Fruit fly (Drosophila melanogaster) whole organism, embryonic: ENCODE data around the gene Mks1.

Source experiments
- Abd-B ChIP-seq: fragments of 200-800 bp; sonication (Bioruptor generic); optimal IDR thresholded peaks from 2 replicates; lab custom pipeline; 2018; ENCODE audit warnings: missing biosample characterization, mild to moderate bottlenecking, missing genetic modification characterization, moderate library complexity
- Atf6 ChIP-seq: fragments of 200-800 bp; sonication (Bioruptor generic); IDR thresholded peaks from 2 replicates; pipeline ENCODE4 v1.3.6; 2022; ENCODE audit warnings: missing biosample characterization, missing genetic modification characterization
- B-H2 ChIP-seq: fragments of 200-800 bp; sonication (Bioruptor generic); optimal IDR thresholded peaks from 2 replicates; lab custom pipeline; 2018; ENCODE audit warnings: missing biosample characterization, mild to moderate bottlenecking, missing genetic modification characterization
- Blimp-1 ChIP-seq: fragments of 200-800 bp; sonication (Bioruptor generic); optimal IDR thresholded peaks from 3 replicates; lab custom pipeline; 2018; ENCODE audit warnings: missing biosample characterization, missing genetic modification characterization, mild to moderate bottlenecking, moderate library complexity, missing genetic modification reagents
- CG10321 ChIP-seq: fragments of 200-800 bp; sonication (Bioruptor generic); IDR thresholded peaks from 2 replicates; pipeline ENCODE4 v1.3.6; 2022; ENCODE audit warnings: missing biosample characterization, missing genetic modification characterization
- CG10462 ChIP-seq: fragments of 200-800 bp; sonication (Bioruptor generic); optimal IDR thresholded peaks from 2 replicates; lab custom pipeline; 2016; ENCODE audit warnings: missing biosample characterization, missing genetic modification characterization
- CG10979 ChIP-seq: fragments of 200-800 bp; sonication (Bioruptor generic); optimal IDR thresholded peaks from 2 replicates; lab custom pipeline; 2018; ENCODE audit warnings: missing biosample characterization, mild to moderate bottlenecking, missing genetic modification characterization, moderate library complexity
- CG11504 ChIP-seq: fragments of 200-800 bp; sonication (Bioruptor generic); optimal IDR thresholded peaks from 3 replicates; lab custom pipeline; 2019; ENCODE audit warnings: missing biosample characterization, mild to moderate bottlenecking, missing genetic modification characterization, moderate library complexity
- CG12659 ChIP-seq: fragments of 200-800 bp; sonication (Bioruptor generic); optimal IDR thresholded peaks from 3 replicates; lab custom pipeline; 2017; ENCODE audit warnings: mild to moderate bottlenecking, missing biosample characterization, missing genetic modification reagents, missing genetic modification characterization
- CG12769 ChIP-seq: fragments of 200-800 bp; sonication (Bioruptor generic); optimal IDR thresholded peaks from 2 replicates; lab custom pipeline; 2019; ENCODE audit warnings: missing biosample characterization, mild to moderate bottlenecking, missing genetic modification characterization, moderate library complexity
- CG1647 ChIP-seq: fragments of 200-800 bp; sonication (Bioruptor generic); optimal IDR thresholded peaks from 3 replicates; lab custom pipeline; 2016; ENCODE audit warnings: missing biosample characterization, missing genetic modification characterization
- CG16779 ChIP-seq: fragments of 200-800 bp; sonication (Bioruptor generic); IDR thresholded peaks from 2 replicates; pipeline ENCODE4 v1.3.6; 2022; ENCODE audit warnings: missing biosample characterization, missing genetic modification characterization
- CG17385 ChIP-seq: fragments of 200-800 bp; sonication (Bioruptor generic); optimal IDR thresholded peaks from 3 replicates; lab custom pipeline; 2018; ENCODE audit warnings: missing biosample characterization, mild to moderate bottlenecking, missing genetic modification characterization
- CG18011 ChIP-seq: fragments of 200-800 bp; sonication (Bioruptor generic); optimal IDR thresholded peaks from 2 replicates; lab custom pipeline; 2017; ENCODE audit warnings: missing biosample characterization, missing genetic modification characterization, mild to moderate bottlenecking, moderate library complexity, missing genotype
- CG2875 ChIP-seq: fragments of 200-800 bp; sonication (Bioruptor generic); optimal IDR thresholded peaks from 2 replicates; lab custom pipeline; 2017; ENCODE audit warnings: missing biosample characterization, mild to moderate bottlenecking, missing genetic modification characterization, missing genetic modification reagents
- CG31365 ChIP-seq: fragments of 200-800 bp; sonication (Bioruptor generic); optimal IDR thresholded peaks from 2 replicates; lab custom pipeline; 2018; ENCODE audit warnings: missing biosample characterization, mild to moderate bottlenecking, missing genetic modification characterization
- CG43689 ChIP-seq: fragments of 200-800 bp; sonication (Bioruptor generic); IDR thresholded peaks from 2 replicates; pipeline ENCODE4 v1.3.6; 2022; ENCODE audit warnings: missing biosample characterization, missing genetic modification characterization
- CG4707 ChIP-seq: fragments of 200-800 bp; sonication (Bioruptor generic); optimal IDR thresholded peaks from 2 replicates; lab custom pipeline; 2018; ENCODE audit warnings: missing biosample characterization, mild to moderate bottlenecking, missing genetic modification characterization, moderate library complexity
- CG6272 ChIP-seq: fragments of 200-800 bp; sonication (Bioruptor generic); IDR thresholded peaks from 2 replicates; pipeline ENCODE4 v1.3.6; 2022; ENCODE audit warnings: missing biosample characterization, missing genetic modification characterization
- CG6689 ChIP-seq: fragments of 200-800 bp; sonication (Bioruptor generic); IDR thresholded peaks from 2 replicates; pipeline ENCODE4 v1.3.6; 2022; ENCODE audit warnings: missing biosample characterization, missing genetic modification characterization
- D ChIP-seq, 2 experiments: fragments of 200-800 bp in 1 of 2; fragments of >200 bp in 1 of 2; sonication (Bioruptor generic) in 1 of 2; optimal IDR thresholded peaks; 2 replicates in 1 of 2; 3 replicates in 1 of 2; lab custom pipeline; 2017; ENCODE audit warnings: mild to moderate bottlenecking in 1 of 2, missing biosample characterization in 1 of 2, missing genetic modification characterization in 1 of 2, missing genetic modification reagents in 1 of 2
- Elba2 ChIP-seq: fragments of 200-800 bp; sonication (Bioruptor generic); optimal IDR thresholded peaks from 3 replicates; lab custom pipeline; 2016; ENCODE audit warnings: missing biosample characterization, missing genetic modification characterization
- H2.0 ChIP-seq: fragments of 200-800 bp; sonication (Bioruptor generic); IDR thresholded peaks from 2 replicates; pipeline ENCODE4 v1.3.6; 2022; ENCODE audit warnings: missing biosample characterization, missing genetic modification characterization
- Hr39 ChIP-seq: fragments of >200 bp; optimal IDR thresholded peaks from 2 replicates; lab custom pipeline; 2017
- NfI ChIP-seq: fragments of 200-800 bp; sonication (Bioruptor generic); optimal IDR thresholded peaks from 3 replicates; lab custom pipeline; 2018; ENCODE audit warnings: missing biosample characterization, mild to moderate bottlenecking, missing genetic modification characterization, moderate library complexity
- Oli ChIP-seq: fragments of 200-800 bp; sonication (Bioruptor generic); optimal IDR thresholded peaks from 2 replicates; lab custom pipeline; 2018; ENCODE audit warnings: missing biosample characterization, mild to moderate bottlenecking, missing genetic modification characterization, moderate library complexity
- Ptx1 ChIP-seq: fragments of 200-800 bp; sonication (Bioruptor generic); IDR thresholded peaks from 2 replicates; pipeline ENCODE4 v1.3.6; 2022; ENCODE audit warnings: missing biosample characterization, missing genetic modification characterization
- Ravus ChIP-seq: fragments of 200-800 bp; sonication (Bioruptor generic); IDR thresholded peaks from 2 replicates; pipeline ENCODE4 v1.3.6; 2022; ENCODE audit warnings: missing biosample characterization, missing genetic modification characterization
- Sin3A ChIP-seq: fragments of >200 bp; optimal IDR thresholded peaks from 2 replicates; lab custom pipeline; 2018
- Taf1 ChIP-seq: fragments of 200-800 bp; sonication (Bioruptor generic); IDR thresholded peaks from 2 replicates; pipeline ENCODE4 v1.3.6; 2022; ENCODE audit warnings: missing biosample characterization, missing genetic modification characterization
- Xrp1 ChIP-seq: fragments of 200-800 bp; sonication (Bioruptor generic); IDR thresholded peaks from 2 replicates; pipeline ENCODE4 v1.3.6; 2022; ENCODE audit warnings: missing biosample characterization, missing genetic modification characterization
- aop ChIP-seq: fragments of 200-800 bp; sonication (Bioruptor generic); IDR thresholded peaks from 2 replicates; pipeline ENCODE4 v1.3.6; 2022; ENCODE audit warnings: missing biosample characterization, missing genetic modification characterization
- br ChIP-seq: fragments of >200 bp; optimal IDR thresholded peaks from 2 replicates; lab custom pipeline; 2017
- ci ChIP-seq: fragments of 200-800 bp; sonication (Bioruptor generic); IDR thresholded peaks from 3 replicates; pipeline ENCODE4 v1.3.6; 2022; ENCODE audit warnings: missing biosample characterization, missing genetic modification characterization
- croc ChIP-seq: fragments of 200-800 bp; sonication (Bioruptor generic); conservative IDR thresholded peaks from 3 replicates; pipeline ENCODE4 v1.3.6; 2022; ENCODE audit warnings: missing biosample characterization, missing genetic modification characterization
- dmrt11E ChIP-seq: fragments of 200-800 bp; sonication (Bioruptor generic); optimal IDR thresholded peaks from 3 replicates; lab custom pipeline; 2018; ENCODE audit warnings: missing biosample characterization, mild to moderate bottlenecking, missing genetic modification characterization, moderate library complexity
- dysf ChIP-seq: fragments of 200-800 bp; sonication (Bioruptor generic); IDR thresholded peaks from 3 replicates; pipeline ENCODE4 v1.3.6; 2022; ENCODE audit warnings: missing biosample characterization, missing genetic modification characterization
- ewg ChIP-seq: fragments of 200-800 bp; sonication (Bioruptor generic); optimal IDR thresholded peaks from 3 replicates; lab custom pipeline; 2017; ENCODE audit warnings: mild to moderate bottlenecking, missing biosample characterization, missing genetic modification reagents, missing genetic modification characterization
- grau ChIP-seq: fragments of 200-800 bp; optimal IDR thresholded peaks from 3 replicates; lab custom pipeline; 2019; ENCODE audit warnings: missing biosample characterization, mild to moderate bottlenecking, missing genetic modification characterization, moderate library complexity
- h ChIP-seq: fragments of >200 bp; optimal IDR thresholded peaks from 2 replicates; lab custom pipeline; 2017
- hkb ChIP-seq, 2 experiments: fragments of 200-800 bp in 1 of 2; fragments of >200 bp in 1 of 2; sonication (Bioruptor generic) in 1 of 2; IDR thresholded peaks in 1 of 2; optimal IDR thresholded peaks in 1 of 2; 2 replicates each; pipeline versions ENCODE4 v1.3.6 to Lab custom; 2017 to 2022; ENCODE audit warnings: missing biosample characterization in 1 of 2, missing genetic modification characterization in 1 of 2
- ind ChIP-seq: fragments of 200-800 bp; sonication (Bioruptor generic); optimal IDR thresholded peaks from 3 replicates; lab custom pipeline; 2016; ENCODE audit warnings: missing biosample characterization, missing genetic modification characterization
- luna ChIP-seq: fragments of 200-800 bp; sonication (Bioruptor generic); optimal IDR thresholded peaks from 2 replicates; lab custom pipeline; 2016; ENCODE audit warnings: missing biosample characterization, missing genetic modification characterization
- pan ChIP-seq, 4 experiments: fragments of >200 bp in 3 of 4; fragments of 200-800 bp in 1 of 4; sonication (Bioruptor generic) in 1 of 4; optimal IDR thresholded peaks in 3 of 4; IDR thresholded peaks in 1 of 4; 2 replicates each; pipeline versions ENCODE4 v1.3.6 to Lab custom; 2017 to 2022; ENCODE audit warnings: missing biosample characterization in 2 of 4, missing genetic modification characterization in 2 of 4, mixed read lengths in 1 of 4
- phol ChIP-seq: fragments of 200-800 bp; sonication (Bioruptor generic); optimal IDR thresholded peaks from 3 replicates; lab custom pipeline; 2018; ENCODE audit warnings: missing biosample characterization, mild to moderate bottlenecking, missing genetic modification characterization, moderate library complexity
- psq ChIP-seq: fragments of 200-800 bp; sonication (Bioruptor generic); optimal IDR thresholded peaks from 2 replicates; lab custom pipeline; 2017; ENCODE audit warnings: missing biosample characterization, missing genetic modification characterization
- sima ChIP-seq: fragments of 200-800 bp; sonication (Bioruptor generic); optimal IDR thresholded peaks from 2 replicates; lab custom pipeline; 2016; ENCODE audit warnings: missing biosample characterization, missing genetic modification characterization
- sna ChIP-seq: fragments of 200-800 bp; sonication (Bioruptor generic); IDR thresholded peaks from 2 replicates; pipeline ENCODE4 v1.3.6; 2022; ENCODE audit warnings: missing biosample characterization, missing genetic modification characterization; ENCODE audit not compliant: partially characterized antibody
- ssp ChIP-seq: fragments of 200-800 bp; sonication (Bioruptor generic); IDR thresholded peaks from 2 replicates; pipeline ENCODE4 v1.3.6; 2022; ENCODE audit warnings: missing biosample characterization, missing genetic modification characterization
- vfl ChIP-seq: fragments of 200-800 bp; sonication (Bioruptor generic); optimal IDR thresholded peaks from 2 replicates; lab custom pipeline; 2016; ENCODE audit warnings: missing biosample characterization, missing genetic modification characterization
- vvl ChIP-seq: fragments of 200-800 bp; sonication (Bioruptor generic); IDR thresholded peaks from 2 replicates; pipeline ENCODE4 v1.3.6; 2022; ENCODE audit warnings: missing biosample characterization, missing genetic modification characterization

Gene Mks1

dm6 chrX:12453704-12454103, 42.7 kb downstream of the Mks1 start (continued):
- TF ChIP-seq D (optimal IDR thresholded peaks at IDR 0.05; lab: Kevin White, UChicago) (no peak), D (GFP tag; optimal IDR thresholded peaks at IDR 0.05; lab: Kevin White, UChicago) (no peak), ci (GFP tag; lab: Robert Waterston, UW) (0 out of 3 replicates have a peak, but pooled peaks have one; percentile 35), H2.0 (GFP tag; lab: Robert Waterston, UW) (no peak), ssp (GFP tag; lab: Robert Waterston, UW) (no peak), CG4707 (GFP tag; lab: Kevin White, UChicago) (no peak), Ravus (no peak), hkb (optimal IDR thresholded peaks at IDR 0.05; lab: Kevin White, UChicago) (no peak), hkb (GFP tag; IDR thresholded peaks at IDR 0.05; lab: Robert Waterston, UW) (peak; percentile 18; the same call in 1 of the 2 replicates), CG6272 (no peak), NfI (GFP tag; lab: Kevin White, UChicago) (no peak), CG16779 (no peak), CG18011 (GFP tag; lab: Kevin White, UChicago) (no peak), CG1647 (GFP tag; lab: Kevin White, UChicago) (no peak), Abd-B (no peak), dmrt11E (tag; lab: Kevin White, UChicago) (no peak), CG17385 (GFP tag; lab: Kevin White, UChicago) (no peak), CG31365 (tag; lab: Kevin White, UChicago) (no peak), h (lab: Kevin White, UChicago) (no peak), Xrp1 (GFP tag; lab: Robert Waterston, UW) (peak; percentile 23; the same call in 1 of the 2 replicates), CG6689 (no peak), Taf1 (no peak), ind (no peak), Atf6 (GFP tag; lab: Robert Waterston, UW) (no peak), grau (tag; lab: Kevin White, UChicago) (peak; percentile 8), CG10462 (GFP tag; lab: Kevin White, UChicago) (no peak), Oli (tag; lab: Kevin White, UChicago) (peak; percentile 18), croc (GFP tag; lab: Robert Waterston, UW) (no peak), sima (GFP tag; lab: Kevin White, UChicago) (no peak), luna (GFP tag; lab: Kevin White, UChicago) (no peak), CG2875 (GFP tag; lab: Kevin White, UChicago) (no peak), br (lab: Kevin White, UChicago) (no peak), CG10321 (GFP tag; lab: Robert Waterston, UW) (no peak), psq (GFP tag; lab: Kevin White, UChicago) (no peak), CG11504 (tag; lab: Kevin White, UChicago) (peak; percentile 48), CG12659 (GFP tag; lab: Kevin White, UChicago) (no peak), dysf (GFP tag; lab: Robert Waterston, UW) (0 out of 3 replicates have a peak, but pooled peaks have one; percentile 17), vvl (GFP tag; lab: Robert Waterston, UW) (0 out of 2 replicates have a peak, but pooled peaks have one; percentile 29), CG43689 (GFP tag; lab: Robert Waterston, UW) (no peak), vfl (GFP tag; lab: Kevin White, UChicago) (no peak), sna (GFP tag; lab: Robert Waterston, UW) (no peak), CG12769 (tag; lab: Kevin White, UChicago) (peak; percentile 26), Ptx1 (GFP tag; lab: Robert Waterston, UW) (no peak), ewg (GFP tag; lab: Kevin White, UChicago) (no peak), Elba2 (no peak), B-H2 (GFP tag; lab: Kevin White, UChicago) (no peak), Blimp-1 (GFP tag; lab: Kevin White, UChicago) (peak; percentile 86), aop (GFP tag; lab: Robert Waterston, UW) (no peak), Hr39 (lab: Kevin White, UChicago) (no peak), Sin3A (no peak), phol (tag; lab: Kevin White, UChicago) (peak; percentile 14), pan (optimal IDR thresholded peaks at IDR 0.05; lab: Kevin White, UChicago) (no peak), pan (GFP tag; optimal IDR thresholded peaks at IDR 0.05 in 1 of 2, IDR thresholded peaks at IDR 0.05 in 1 of 2) (peak in 1 of 2 experiments; percentile 24), CG10979 (tag; lab: Kevin White, UChicago) (peak; percentile 32)
